Fruit fly (Drosophila melanogaster) whole organism, embryonic: Measurements from ENCODE around the gene CG11891.
A peak's percentile ranks its signal among the peaks of the same experiment; 100 is the strongest.

Experiments
- Ada2b ChIP-seq: fragments of 200-800 bp; sonication (Bioruptor generic); IDR thresholded peaks from 2 replicates; pipeline ENCODE4 v1.3.6; 2022; ENCODE audit warnings: missing biosample characterization, missing genetic modification characterization
- Atf3 ChIP-seq: fragments of 200-800 bp; sonication (Bioruptor generic); optimal IDR thresholded peaks from 3 replicates; lab custom pipeline; 2016; ENCODE audit warnings: missing biosample characterization, missing genetic modification characterization
- Awh ChIP-seq: fragments of 200-800 bp; sonication (Bioruptor generic); IDR thresholded peaks from 2 replicates; pipeline ENCODE4, ENCODE4 v1.3.6; 2022; ENCODE audit warnings: missing biosample characterization, missing genetic modification characterization
- CG11398 ChIP-seq: fragments of 200-800 bp; sonication (Bioruptor generic); optimal IDR thresholded peaks from 2 replicates; lab custom pipeline; 2016; ENCODE audit warnings: missing biosample characterization, missing genetic modification characterization
- CG12071 ChIP-seq: fragments of 200-800 bp; sonication (Bioruptor generic); optimal IDR thresholded peaks from 3 replicates; lab custom pipeline; 2018; ENCODE audit warnings: missing biosample characterization, mild to moderate bottlenecking, missing genetic modification characterization
- CG13424 ChIP-seq: fragments of 200-800 bp; sonication (Bioruptor generic); optimal IDR thresholded peaks from 2 replicates; lab custom pipeline; 2019; ENCODE audit warnings: missing biosample characterization, mild to moderate bottlenecking, missing genetic modification characterization, moderate library complexity
- CG1529 ChIP-seq: fragments of 200-800 bp; sonication (Bioruptor generic); optimal IDR thresholded peaks from 3 replicates; lab custom pipeline; 2018; ENCODE audit warnings: missing biosample characterization, missing genetic modification characterization
- CG1647 ChIP-seq: fragments of 200-800 bp; sonication (Bioruptor generic); optimal IDR thresholded peaks from 3 replicates; lab custom pipeline; 2016; ENCODE audit warnings: missing biosample characterization, missing genetic modification characterization
- CG17361 ChIP-seq: fragments of 200-800 bp; sonication (Bioruptor generic); IDR thresholded peaks from 3 replicates; pipeline ENCODE4 v1.3.6; 2022; ENCODE audit warnings: missing biosample characterization, missing genetic modification characterization
- CG18619 ChIP-seq: fragments of 200-800 bp; sonication (Bioruptor generic); optimal IDR thresholded peaks from 3 replicates; lab custom pipeline; 2017; ENCODE audit warnings: missing biosample characterization, mild to moderate bottlenecking, missing genetic modification characterization
- CG2199 ChIP-seq: fragments of 200-800 bp; sonication (Bioruptor generic); IDR thresholded peaks from 3 replicates; pipeline ENCODE4 v1.3.6; 2022; ENCODE audit warnings: missing biosample characterization, missing genetic modification characterization
- CG30431 ChIP-seq: fragments of 200-800 bp; sonication (Bioruptor generic); optimal IDR thresholded peaks from 2 replicates; lab custom pipeline; 2017; ENCODE audit warnings: missing biosample characterization, missing genetic modification characterization
- CG4360 ChIP-seq: fragments of 200-800 bp; sonication (Bioruptor generic); IDR thresholded peaks from 2 replicates; pipeline ENCODE4 v1.3.6; 2022; ENCODE audit warnings: missing biosample characterization, missing genetic modification characterization
- CG4424 ChIP-seq: fragments of 200-800 bp; sonication (Bioruptor generic); optimal IDR thresholded peaks from 3 replicates; lab custom pipeline; 2016; ENCODE audit warnings: missing biosample characterization, missing genetic modification characterization
- CG4707 ChIP-seq: fragments of 200-800 bp; sonication (Bioruptor generic); optimal IDR thresholded peaks from 2 replicates; lab custom pipeline; 2018; ENCODE audit warnings: missing biosample characterization, mild to moderate bottlenecking, missing genetic modification characterization, moderate library complexity
- CG6654 ChIP-seq: fragments of 200-800 bp; sonication (Bioruptor generic); optimal IDR thresholded peaks from 2 replicates; lab custom pipeline; 2017; ENCODE audit warnings: missing biosample characterization, mild to moderate bottlenecking, missing genetic modification characterization
- CG6683 ChIP-seq: fragments of 200-800 bp; sonication (Bioruptor generic); optimal IDR thresholded peaks from 2 replicates; lab custom pipeline; 2017; ENCODE audit warnings: missing biosample characterization, mild to moderate bottlenecking, missing genetic modification characterization, missing genetic modification reagents
- CG9727 ChIP-seq: fragments of 200-800 bp; sonication (Bioruptor generic); optimal IDR thresholded peaks from 3 replicates; lab custom pipeline; 2017; ENCODE audit warnings: missing biosample characterization, mild to moderate bottlenecking, missing genetic modification characterization
- CG9797 ChIP-seq: fragments of 200-800 bp; sonication (Bioruptor generic); optimal IDR thresholded peaks from 3 replicates; lab custom pipeline; 2018; ENCODE audit warnings: missing biosample characterization, mild to moderate bottlenecking, missing genetic modification characterization
- Camta ChIP-seq: fragments of 200-800 bp; sonication (Bioruptor generic); optimal IDR thresholded peaks from 2 replicates; lab custom pipeline; 2016; ENCODE audit warnings: missing biosample characterization, missing genetic modification characterization
- CoRest ChIP-seq: fragments of 200-800 bp; sonication (Bioruptor generic); optimal IDR thresholded peaks from 3 replicates; lab custom pipeline; 2018; ENCODE audit warnings: missing biosample characterization, mild to moderate bottlenecking, missing genetic modification characterization, moderate library complexity
- Dip3 ChIP-seq: fragments of 200-800 bp; sonication (Bioruptor generic); optimal IDR thresholded peaks from 3 replicates; lab custom pipeline; 2016; ENCODE audit warnings: missing biosample characterization, missing genetic modification characterization
- Doc3 ChIP-seq: fragments of 200-800 bp; sonication (Bioruptor generic); IDR thresholded peaks from 3 replicates; pipeline ENCODE4 v1.3.6; 2022; ENCODE audit warnings: missing biosample characterization, missing genetic modification characterization; ENCODE audit not compliant: partially characterized antibody
- Dref ChIP-seq: fragments of 200-800 bp; sonication (Bioruptor generic); IDR thresholded peaks from 2 replicates; pipeline ENCODE4 v1.3.6; 2022; ENCODE audit warnings: missing biosample characterization, missing genetic modification characterization
- E2f2 ChIP-seq: fragments of 200-800 bp; sonication (Bioruptor generic); IDR thresholded peaks from 2 replicates; pipeline ENCODE4 v1.3.6; 2022; ENCODE audit warnings: missing biosample characterization, missing genetic modification characterization
- Ets97D ChIP-seq: fragments of 200-800 bp; sonication (Bioruptor generic); optimal IDR thresholded peaks from 3 replicates; lab custom pipeline; 2016; ENCODE audit warnings: missing biosample characterization, missing genetic modification characterization
- Gsc ChIP-seq: fragments of 200-800 bp; sonication (Bioruptor generic); IDR thresholded peaks from 2 replicates; pipeline ENCODE4 v1.3.6; 2022; ENCODE audit warnings: missing biosample characterization, missing genetic modification characterization
- Hmr ChIP-seq: fragments of 200-800 bp; sonication (Bioruptor generic); optimal IDR thresholded peaks from 3 replicates; lab custom pipeline; 2017; ENCODE audit warnings: mild to moderate bottlenecking, missing biosample characterization, missing genetic modification reagents, missing genetic modification characterization
- Max ChIP-seq: fragments of 200-800 bp; sonication (Bioruptor generic); optimal IDR thresholded peaks from 2 replicates; lab custom pipeline; 2016; ENCODE audit warnings: missing biosample characterization, mild to moderate bottlenecking, missing genetic modification characterization
- Mrtf ChIP-seq: fragments of 200-800 bp; sonication (Bioruptor generic); IDR thresholded peaks from 3 replicates; pipeline ENCODE4 v1.3.6; 2022; ENCODE audit warnings: missing biosample characterization, missing genetic modification characterization
- NfI ChIP-seq: fragments of 200-800 bp; sonication (Bioruptor generic); optimal IDR thresholded peaks from 3 replicates; lab custom pipeline; 2018; ENCODE audit warnings: missing biosample characterization, mild to moderate bottlenecking, missing genetic modification characterization, moderate library complexity
- Oli ChIP-seq: fragments of 200-800 bp; sonication (Bioruptor generic); optimal IDR thresholded peaks from 2 replicates; lab custom pipeline; 2018; ENCODE audit warnings: missing biosample characterization, mild to moderate bottlenecking, missing genetic modification characterization, moderate library complexity
- Opbp ChIP-seq: fragments of 200-800 bp; sonication (Bioruptor generic); IDR thresholded peaks from 3 replicates; pipeline ENCODE4 v1.3.6; 2022; ENCODE audit warnings: missing biosample characterization, missing genetic modification characterization; ENCODE audit not compliant: partially characterized antibody
- Ptx1 ChIP-seq: fragments of 200-800 bp; sonication (Bioruptor generic); IDR thresholded peaks from 2 replicates; pipeline ENCODE4 v1.3.6; 2022; ENCODE audit warnings: missing biosample characterization, missing genetic modification characterization
- Sox100B ChIP-seq: fragments of 200-800 bp; sonication (Bioruptor generic); optimal IDR thresholded peaks from 3 replicates; lab custom pipeline; 2018; ENCODE audit warnings: missing biosample characterization, mild to moderate bottlenecking, missing genetic modification characterization
- bowl ChIP-seq: fragments of 200-800 bp; sonication (Bioruptor generic); IDR thresholded peaks from 2 replicates; pipeline ENCODE4 v1.3.6; 2022; ENCODE audit warnings: missing biosample characterization, missing genetic modification characterization
- cad ChIP-seq: fragments of >200 bp; optimal IDR thresholded peaks from 2 replicates; lab custom pipeline; 2017; ENCODE audit warnings: missing biosample characterization, missing genetic modification characterization
- chif ChIP-seq, 2 experiments: fragments of 200-800 bp; sonication (Bioruptor generic); optimal IDR thresholded peaks; 3 replicates each; lab custom pipeline; 2016; ENCODE audit warnings: missing biosample characterization in 2 of 2, missing genetic modification characterization in 2 of 2
- crc ChIP-seq: fragments of 200-800 bp; sonication (Bioruptor generic); optimal IDR thresholded peaks from 2 replicates; lab custom pipeline; 2016; ENCODE audit warnings: missing biosample characterization, missing genetic modification characterization
- ewg ChIP-seq: fragments of 200-800 bp; sonication (Bioruptor generic); optimal IDR thresholded peaks from 3 replicates; lab custom pipeline; 2017; ENCODE audit warnings: mild to moderate bottlenecking, missing biosample characterization, missing genetic modification reagents, missing genetic modification characterization
- fd64A ChIP-seq: fragments of 200-800 bp; sonication (Bioruptor generic); optimal IDR thresholded peaks from 3 replicates; lab custom pipeline; 2018; ENCODE audit warnings: missing biosample characterization, mild to moderate bottlenecking, missing genetic modification characterization
- kni ChIP-seq: fragments of 200-800 bp; sonication (Bioruptor generic); optimal IDR thresholded peaks from 3 replicates; lab custom pipeline; 2017; ENCODE audit warnings: mild to moderate bottlenecking, missing biosample characterization, missing genetic modification reagents, missing genetic modification characterization
- lola ChIP-seq, 3 experiments: fragments of >200 bp in 2 of 3; fragments of 200-800 bp in 1 of 3; sonication (Bioruptor generic) in 1 of 3; optimal IDR thresholded peaks; 2 replicates each; lab custom pipeline; 2017 to 2019; ENCODE audit warnings: missing biosample characterization in 3 of 3, missing genetic modification characterization in 3 of 3, mild to moderate bottlenecking in 1 of 3, moderate library complexity in 1 of 3
- org-1 ChIP-seq: fragments of 200-800 bp; sonication (Bioruptor generic); optimal IDR thresholded peaks from 2 replicates; lab custom pipeline; 2017; ENCODE audit warnings: missing biosample characterization, missing genetic modification characterization
- phol ChIP-seq: fragments of 200-800 bp; sonication (Bioruptor generic); optimal IDR thresholded peaks from 3 replicates; lab custom pipeline; 2018; ENCODE audit warnings: missing biosample characterization, mild to moderate bottlenecking, missing genetic modification characterization, moderate library complexity
- repo ChIP-seq: fragments of 200-800 bp; sonication (Bioruptor generic); optimal IDR thresholded peaks from 2 replicates; lab custom pipeline; 2016; ENCODE audit warnings: missing biosample characterization, missing genetic modification characterization
- sima ChIP-seq: fragments of 200-800 bp; sonication (Bioruptor generic); optimal IDR thresholded peaks from 2 replicates; lab custom pipeline; 2016; ENCODE audit warnings: missing biosample characterization, missing genetic modification characterization
- sisA ChIP-seq: fragments of 200-800 bp; sonication (Bioruptor generic); IDR thresholded peaks from 2 replicates; pipeline ENCODE4 v1.3.6; 2022; ENCODE audit warnings: missing biosample characterization, missing genetic modification characterization
- slbo ChIP-seq: fragments of 200-800 bp; sonication (Bioruptor generic); IDR thresholded peaks from 2 replicates; pipeline ENCODE4 v1.3.6; 2022; ENCODE audit warnings: missing biosample characterization, missing genetic modification characterization
- tll ChIP-seq, 2 experiments: fragments of 200-800 bp in 1 of 2; fragments of >200 bp in 1 of 2; sonication (Bioruptor generic) in 1 of 2; optimal IDR thresholded peaks; 2 replicates each; lab custom pipeline; 2017 to 2019; ENCODE audit warnings: missing biosample characterization in 2 of 2, missing genetic modification characterization in 2 of 2, mild to moderate bottlenecking in 1 of 2, moderate library complexity in 1 of 2

Gene CG11891

dm6 chr3R:25258628-25259240, 11.3 kb upstream of the CG11891 start, which contains the start of gene CG11857 (continued):
- TF ChIP-seq NfI (GFP tag; lab: Kevin White, UChicago): peak; percentile 98
- peak; percentile 99 for TF ChIP-seq sisA (GFP tag; lab: Robert Waterston, UW)
- peak; percentile 75 for TF ChIP-seq CG4360
- TF ChIP-seq slbo: peak; percentile 100
- peak; percentile 97 for TF ChIP-seq Dip3
- peak; percentile 99 for TF ChIP-seq CG17361 (GFP tag; lab: Robert Waterston, UW)
- peak; percentile 81 for TF ChIP-seq Dref (GFP tag; lab: Robert Waterston, UW)
- peak; percentile 95 for TF ChIP-seq repo (GFP tag; lab: Kevin White, UChicago)
- TF ChIP-seq CoRest: peak; percentile 99
- TF ChIP-seq Gsc (GFP tag; lab: Robert Waterston, UW): peak; percentile 96
- TF ChIP-seq CG4424: peak; percentile 98
- peak; percentile 99 for TF ChIP-seq Opbp (GFP tag; lab: Robert Waterston, UW)
- peak; percentile 45 to 68 for TF ChIP-seq tll (GFP tag; optimal IDR thresholded peaks at IDR 0.05; lab: Kevin White, UChicago)
- TF ChIP-seq chif (GFP tag; optimal IDR thresholded peaks at IDR 0.05; lab: Kevin White, UChicago): peak; percentile 97 to 98
- TF ChIP-seq kni (GFP tag; lab: Kevin White, UChicago): peak; percentile 88
- TF ChIP-seq Camta (GFP tag; lab: Kevin White, UChicago): peak; percentile 98
- peak; percentile 98 for TF ChIP-seq phol
- peak; percentile 99 for TF ChIP-seq Ptx1 (GFP tag; lab: Robert Waterston, UW)
- peak; percentile 82 for TF ChIP-seq CG4707
- peak; percentile 66 for TF ChIP-seq CG9797 (GFP tag; lab: Kevin White, UChicago)
- peak; percentile 98 for TF ChIP-seq Max (GFP tag; lab: Kevin White, UChicago)
- peak; percentile 98 for TF ChIP-seq Atf3 (GFP tag; lab: Kevin White, UChicago)
- peak; percentile 94 for TF ChIP-seq CG1529 (GFP tag; lab: Kevin White, UChicago)
- TF ChIP-seq CG2199 (GFP tag; lab: Robert Waterston, UW): peak; percentile 99
- peak; percentile 87 for TF ChIP-seq CG6683 (GFP tag; lab: Kevin White, UChicago)
- peak; percentile 100 for TF ChIP-seq Doc3 (GFP tag; lab: Robert Waterston, UW)
- TF ChIP-seq bowl (GFP tag; lab: Robert Waterston, UW): peak; percentile 92
- TF ChIP-seq CG11398: peak; percentile 94
- peak; percentile 97 for TF ChIP-seq CG30431 (GFP tag; lab: Kevin White, UChicago)
- TF ChIP-seq Oli (tag; lab: Kevin White, UChicago): peak; percentile 96
- peak; percentile 98 for TF ChIP-seq CG13424 (tag; lab: Kevin White, UChicago)
- peak; percentile 93 for TF ChIP-seq Sox100B
- TF ChIP-seq ewg: peak; percentile 92
- TF ChIP-seq fd64A (GFP tag; lab: Kevin White, UChicago): peak; percentile 78
- peak; percentile 97 for TF ChIP-seq CG1647 (GFP tag; lab: Kevin White, UChicago)
- peak in 1 of 3 experiments; percentile 97 for TF ChIP-seq lola (GFP tag; optimal IDR thresholded peaks at IDR 0.05; lab: Kevin White, UChicago)
- peak; percentile 93 for TF ChIP-seq org-1 (GFP tag; lab: Kevin White, UChicago)
- peak; percentile 90 for TF ChIP-seq sima (GFP tag; lab: Kevin White, UChicago)
- no peak for TF ChIP-seq cad (GFP tag; lab: Kevin White, UChicago)
- TF ChIP-seq crc (GFP tag; lab: Kevin White, UChicago): peak; percentile 95
- peak; percentile 88 for TF ChIP-seq CG6654 (GFP tag; lab: Kevin White, UChicago)
- peak; percentile 99 for TF ChIP-seq Mrtf (GFP tag; lab: Robert Waterston, UW)
- TF ChIP-seq Ada2b (GFP tag; lab: Robert Waterston, UW): peak; percentile 98
- peak; percentile 97 for TF ChIP-seq Hmr (GFP tag; lab: Kevin White, UChicago)
- TF ChIP-seq E2f2 (GFP tag; lab: Robert Waterston, UW): peak; percentile 90
- TF ChIP-seq CG18619 (GFP tag; lab: Kevin White, UChicago): peak; percentile 97
- TF ChIP-seq CG12071: peak; percentile 89
- peak; percentile 98 for TF ChIP-seq CG9727
- peak; percentile 95 for TF ChIP-seq Ets97D (GFP tag; lab: Kevin White, UChicago)
- peak; percentile 97 for TF ChIP-seq Awh (GFP tag; lab: Robert Waterston, UW)
